Worm (Caenorhabditis elegans) whole organism, L4 larva: ENCODE results near the gene agt-1.

Source experiments
- F26F4.8 ChIP-seq: fragments of 200-800 bp; sonication (Bioruptor generic); conservative IDR thresholded peaks from 2 replicates; pipeline ENCODE4 v1.3.6; 2022; ENCODE audit warnings: missing genetic modification characterization, missing compliant biosample characterization
- F37D6.2 ChIP-seq: sonication (generic microtip); optimal IDR thresholded peaks from 2 replicates; lab custom pipeline; 2016; ENCODE audit warnings: mild to moderate bottlenecking, missing genetic modification characterization, missing compliant biosample characterization
- F44E2.7 ChIP-seq: fragments of 200-800 bp; sonication (Bioruptor generic); IDR thresholded peaks from 2 replicates; pipeline ENCODE4 v2.1.2; 2022; ENCODE audit warnings: missing genetic modification characterization, missing compliant biosample characterization
- F49E8.2 ChIP-seq: sonication (generic microtip); optimal IDR thresholded peaks from 2 replicates; lab custom pipeline; 2016; ENCODE audit warnings: missing compliant biosample characterization, mild to moderate bottlenecking, missing genetic modification characterization, borderline replicate concordance
- T20F7.1 ChIP-seq: fragments of 200-800 bp; sonication (Bioruptor generic); optimal IDR thresholded peaks from 2 replicates; lab custom pipeline; 2018; ENCODE audit warnings: mild to moderate bottlenecking, missing genetic modification characterization, missing compliant biosample characterization
- T26A8.4 ChIP-seq: fragments of 200-800 bp; sonication (Bioruptor generic); IDR thresholded peaks from 2 replicates; pipeline ENCODE4 v1.3.6; 2022; ENCODE audit warnings: missing genetic modification characterization, missing compliant biosample characterization
- Y48G9A.11 ChIP-seq: fragments of 200-800 bp; sonication (Bioruptor generic); IDR thresholded peaks from 2 replicates; pipeline ENCODE4 v1.3.6; 2022; ENCODE audit warnings: missing genetic modification reagents, missing genetic modification characterization, missing compliant biosample characterization
- Y75B8A.6 ChIP-seq: fragments of 200-800 bp; sonication (Bioruptor generic); IDR thresholded peaks from 2 replicates; pipeline ENCODE4 v1.3.6; 2022; ENCODE audit warnings: missing genetic modification reagents, missing genetic modification characterization, missing compliant biosample characterization
- aha-1 ChIP-seq: fragments of 150-350 bp; peaks from one replicate; lab custom pipeline; 2014; ENCODE audit warnings: missing biosample characterization, missing genetic modification characterization
- attf-4 ChIP-seq: sonication (generic microtip); optimal IDR thresholded peaks from 3 replicates; lab custom pipeline; 2017; ENCODE audit warnings: missing biosample characterization, missing genetic modification characterization
- ceh-28 ChIP-seq: fragments of 150-350 bp; optimal IDR thresholded peaks from 2 replicates; lab custom pipeline; 2014; ENCODE audit warnings: missing biosample characterization, missing genetic modification reagents, missing genetic modification characterization
- ceh-32 ChIP-seq: sonication (generic microtip); optimal IDR thresholded peaks from 2 replicates; lab custom pipeline; 2016; ENCODE audit warnings: mild to moderate bottlenecking, missing genetic modification characterization, missing compliant biosample characterization; ENCODE audit not compliant: poor library complexity
- ces-1 ChIP-seq: fragments of 150-350 bp; sonication (generic microtip); optimal IDR thresholded peaks from 4 replicates; lab custom pipeline; 2014; ENCODE audit warnings: missing biosample characterization, missing genetic modification reagents, missing genetic modification characterization
- ctbp-1 ChIP-seq: fragments of 200-800 bp; sonication (Bioruptor generic); IDR thresholded peaks from 2 replicates; pipeline ENCODE4 v1.3.6; 2022; ENCODE audit warnings: missing genetic modification reagents, missing genetic modification characterization, missing compliant biosample characterization
- daf-16 ChIP-seq, 3 experiments: sonication (generic microtip); optimal IDR thresholded peaks; 2 replicates each; lab custom pipeline; 2016 to 2017; ENCODE audit warnings: missing genetic modification characterization in 3 of 3, missing genetic modification reagents in 3 of 3, mild to moderate bottlenecking in 2 of 3, missing compliant biosample characterization in 2 of 3, missing biosample characterization in 1 of 3, moderate library complexity in 1 of 3
- dmd-8 ChIP-seq: fragments of 200-800 bp; sonication (Bioruptor generic); IDR thresholded peaks from 2 replicates; pipeline ENCODE4 v1.3.6; 2022; ENCODE audit warnings: missing genetic modification characterization, missing compliant biosample characterization
- dmd-9 ChIP-seq: fragments of 200-800 bp; sonication (Bioruptor generic); IDR thresholded peaks from 2 replicates; pipeline ENCODE4 v1.3.6; 2022; ENCODE audit warnings: missing genetic modification reagents, missing genetic modification characterization, missing compliant biosample characterization
- fkh-10 ChIP-seq: fragments of 150-350 bp; optimal IDR thresholded peaks from 2 replicates; lab custom pipeline; 2014; ENCODE audit warnings: missing biosample characterization, missing genetic modification reagents, missing genetic modification characterization
- fos-1 ChIP-seq: fragments of 150-350 bp; optimal IDR thresholded peaks from 2 replicates; lab custom pipeline; 2014; ENCODE audit warnings: missing biosample characterization, missing genetic modification characterization
- hif-1 ChIP-seq, 2 experiments: sonication (generic microtip); optimal IDR thresholded peaks; 2 replicates each; lab custom pipeline; 2016 to 2017; ENCODE audit warnings: missing compliant biosample characterization in 2 of 2, missing genetic modification characterization in 2 of 2, missing genetic modification reagents in 2 of 2, missing genotype in 2 of 2, mild to moderate bottlenecking in 1 of 2
- hlh-11 ChIP-seq: fragments of 200-800 bp; sonication (Bioruptor generic); optimal IDR thresholded peaks from 2 replicates; lab custom pipeline; 2018; ENCODE audit warnings: mild to moderate bottlenecking, missing genetic modification characterization, missing compliant biosample characterization
- hlh-30 ChIP-seq: sonication (generic microtip); optimal IDR thresholded peaks from 2 replicates; lab custom pipeline; 2017; ENCODE audit warnings: antibody characterized with exemption, mild to moderate bottlenecking, missing genetic modification characterization, missing compliant biosample characterization; ENCODE audit not compliant: insufficient read depth
- lin-1 ChIP-seq: fragments of 200-800 bp; sonication (Bioruptor generic); IDR thresholded peaks from 2 replicates; pipeline ENCODE4 v1.3.6; 2022; ENCODE audit warnings: missing genetic modification reagents, missing genetic modification characterization, missing compliant biosample characterization
- lin-38 ChIP-seq: fragments of 200-800 bp; sonication (Bioruptor generic); IDR thresholded peaks from 2 replicates; pipeline ENCODE4 v1.3.6; 2022; ENCODE audit warnings: missing genetic modification reagents, missing genetic modification characterization, missing compliant biosample characterization
- lir-3 ChIP-seq: sonication (generic microtip); optimal IDR thresholded peaks from 2 replicates; lab custom pipeline; 2016; ENCODE audit warnings: mild to moderate bottlenecking, missing genetic modification characterization, missing compliant biosample characterization
- lsy-2 ChIP-seq, 2 experiments: fragments of 150-350 bp in 1 of 2; sonication (generic microtip) in 1 of 2; optimal IDR thresholded peaks; 2 replicates each; lab custom pipeline; 2014 to 2017; ENCODE audit warnings: missing biosample characterization in 2 of 2, missing genetic modification characterization in 2 of 2
- madf-9 ChIP-seq: fragments of 200-800 bp; sonication (Bioruptor generic); conservative IDR thresholded peaks from 2 replicates; pipeline ENCODE4 v1.3.6; 2022; ENCODE audit warnings: missing genetic modification reagents, missing genetic modification characterization, missing compliant biosample characterization
- mdl-1 ChIP-seq, 2 experiments: fragments of 150-350 bp in 1 of 2; sonication (generic microtip) in 1 of 2; optimal IDR thresholded peaks; 2 replicates each; lab custom pipeline; 2014 to 2017; ENCODE audit warnings: missing biosample characterization in 2 of 2, missing genetic modification characterization in 2 of 2
- mxl-3 ChIP-seq: fragments of 200-800 bp; sonication (Bioruptor generic); optimal IDR thresholded peaks from 2 replicates; lab custom pipeline; 2018; ENCODE audit warnings: mild to moderate bottlenecking, missing genetic modification characterization, missing compliant biosample characterization
- nhr-102 ChIP-seq: sonication (generic microtip); optimal IDR thresholded peaks from 2 replicates; lab custom pipeline; 2016; ENCODE audit warnings: mild to moderate bottlenecking, missing genetic modification characterization, moderate library complexity, missing compliant biosample characterization
- nhr-11 ChIP-seq: fragments of 150-350 bp; optimal IDR thresholded peaks from 2 replicates; lab custom pipeline; 2014; ENCODE audit warnings: missing biosample characterization, missing genetic modification characterization
- nhr-25 ChIP-seq: sonication (generic microtip); optimal IDR thresholded peaks from 2 replicates; lab custom pipeline; 2017; ENCODE audit warnings: missing genetic modification characterization, mild to moderate bottlenecking, missing compliant biosample characterization, antibody characterized with exemption, moderate library complexity, borderline replicate concordance; ENCODE audit not compliant: insufficient read depth
- nhr-41 ChIP-seq: fragments of 200-800 bp; sonication (Bioruptor generic); IDR thresholded peaks from 2 replicates; pipeline ENCODE4 v1.3.6; 2022; ENCODE audit warnings: missing genetic modification reagents, missing genetic modification characterization, missing compliant biosample characterization
- nhr-42 ChIP-seq: fragments of 200-800 bp; sonication (Bioruptor generic); IDR thresholded peaks from 2 replicates; pipeline ENCODE4 v1.3.6; 2022; ENCODE audit warnings: missing genetic modification characterization, missing compliant biosample characterization
- nhr-6 ChIP-seq: fragments of 150-350 bp; optimal IDR thresholded peaks from 2 replicates; lab custom pipeline; 2014; ENCODE audit warnings: missing biosample characterization, missing genetic modification characterization
- nhr-76 ChIP-seq: fragments of 150-350 bp; optimal IDR thresholded peaks from 2 replicates; lab custom pipeline; 2014; ENCODE audit warnings: missing biosample characterization, missing genetic modification characterization
- nhr-77 ChIP-seq: fragments of 150-350 bp; optimal IDR thresholded peaks from 2 replicates; lab custom pipeline; 2014; ENCODE audit warnings: missing biosample characterization, missing genetic modification characterization
- php-3 ChIP-seq: fragments of 200-800 bp; sonication (Bioruptor generic); IDR thresholded peaks from 2 replicates; pipeline ENCODE4 v1.3.6; 2022; ENCODE audit warnings: missing genetic modification reagents, missing genetic modification characterization, missing compliant biosample characterization
- skn-1 ChIP-seq: fragments of 150-350 bp; optimal IDR thresholded peaks from 2 replicates; lab custom pipeline; 2014; ENCODE audit warnings: missing biosample characterization, missing genetic modification characterization
- snpc-1.2 ChIP-seq: fragments of 200-800 bp; sonication (Bioruptor generic); IDR thresholded peaks from 2 replicates; pipeline ENCODE4 v1.3.6; 2022; ENCODE audit warnings: missing genetic modification reagents, missing genetic modification characterization, missing compliant biosample characterization
- snpc-4 ChIP-seq: fragments of 150-350 bp; optimal IDR thresholded peaks from 2 replicates; lab custom pipeline; 2014; ENCODE audit warnings: missing biosample characterization, missing genetic modification characterization
- tag-97 ChIP-seq: fragments of 200-800 bp; sonication (Bioruptor generic); IDR thresholded peaks from 2 replicates; pipeline ENCODE4 v1.3.6; 2022; ENCODE audit warnings: missing genetic modification characterization, missing compliant biosample characterization
- unc-130 ChIP-seq: sonication (generic microtip); optimal IDR thresholded peaks from 2 replicates; lab custom pipeline; 2016; ENCODE audit warnings: missing genetic modification reagents, missing genetic modification characterization, missing compliant biosample characterization
- unc-39 ChIP-seq: sonication (generic microtip); optimal IDR thresholded peaks from 2 replicates; lab custom pipeline; 2017; ENCODE audit warnings: missing biosample characterization, missing genetic modification characterization
- vab-7 ChIP-seq: fragments of 200-800 bp; sonication (Bioruptor generic); IDR thresholded peaks from 2 replicates; pipeline ENCODE4 v1.3.6; 2022; ENCODE audit warnings: missing genetic modification reagents, missing genetic modification characterization, missing compliant biosample characterization
- zip-11 ChIP-seq: fragments of 200-800 bp; sonication (Bioruptor generic); IDR thresholded peaks from 2 replicates; pipeline ENCODE4 v1.3.6; 2022; ENCODE audit warnings: missing genetic modification characterization, missing compliant biosample characterization
- zip-2 ChIP-seq: fragments of 150-350 bp; optimal IDR thresholded peaks from 2 replicates; lab custom pipeline; 2014; ENCODE audit warnings: missing biosample characterization, missing genetic modification characterization
- ztf-11 ChIP-seq: fragments of 150-350 bp; optimal IDR thresholded peaks from 2 replicates; lab custom pipeline; 2014; ENCODE audit warnings: missing biosample characterization, missing genetic modification characterization
- ztf-7 ChIP-seq: fragments of 150-350 bp; optimal IDR thresholded peaks from 2 replicates; lab custom pipeline; 2014; ENCODE audit warnings: missing biosample characterization, missing genetic modification characterization

The agt-1 gene

DNA sequence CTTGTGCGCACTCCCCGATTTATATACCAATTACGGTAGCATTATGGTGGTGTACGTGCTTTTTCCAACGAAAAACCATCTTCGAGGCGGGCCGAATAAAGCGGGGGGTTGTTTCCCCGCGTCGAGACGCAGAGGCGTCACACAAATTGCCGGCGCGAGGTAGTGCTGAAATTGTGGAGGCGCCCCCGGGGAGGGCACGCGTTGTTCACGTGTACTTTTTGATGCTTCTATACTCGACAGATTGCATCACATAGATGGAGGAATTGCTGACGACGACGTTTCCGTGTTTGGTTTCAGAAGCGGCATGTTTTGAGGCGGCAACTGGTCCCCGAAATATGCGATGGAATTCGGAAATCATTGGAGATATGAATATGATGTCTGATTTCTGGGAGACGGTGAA, 26.0 kb upstream of the agt-1 start (continued):
- no peak for TF ChIP-seq F26F4.8 (GFP tag; lab: Robert Waterston, UW)
- TF ChIP-seq unc-130 (GFP tag; lab: Kevin White, UChicago): no peak
- TF ChIP-seq php-3 (GFP tag; lab: Robert Waterston, UW): peak; percentile 68
- TF ChIP-seq lir-3 (tag; lab: Kevin White, UChicago): no peak
- peak; percentile 82 for TF ChIP-seq nhr-6 (tag; lab: Kevin White, UChicago)
- TF ChIP-seq snpc-1.2: no peak
- peak; percentile 84 to 92 for TF ChIP-seq mdl-1 (tag; optimal IDR thresholded peaks at IDR 0.05; lab: Kevin White, UChicago)
- no peak for TF ChIP-seq tag-97 (GFP tag; lab: Robert Waterston, UW)
- no peak for TF ChIP-seq daf-16 (GFP tag; optimal IDR thresholded peaks at IDR 0.05; lab: Kevin White, UChicago)
- peak; percentile 73 for TF ChIP-seq daf-16 (tag; optimal IDR thresholded peaks at IDR 0.05; lab: Kevin White, UChicago)
- no peak for TF ChIP-seq F49E8.2 (tag; lab: Kevin White, UChicago)
- peak; percentile 95 for TF ChIP-seq hlh-30 (tag; lab: Kevin White, UChicago)
- no peak for TF ChIP-seq fos-1 (tag; lab: Kevin White, UChicago)
- TF ChIP-seq lin-38 (GFP tag; lab: Robert Waterston, UW): peak; percentile 75
- TF ChIP-seq T26A8.4 (GFP tag; lab: Robert Waterston, UW): peak; percentile 67
- peak; percentile 89 for TF ChIP-seq fkh-10 (GFP tag; lab: Kevin White, UChicago)
- TF ChIP-seq T20F7.1 (GFP tag; lab: Kevin White, UChicago): no peak
- no peak for TF ChIP-seq zip-2 (tag; lab: Kevin White, UChicago)
- peak; percentile 94 for TF ChIP-seq lin-1 (GFP tag; lab: Robert Waterston, UW)
- TF ChIP-seq nhr-77: peak; percentile 70
- no peak for TF ChIP-seq ces-1 (GFP tag; lab: Kevin White, UChicago)
- TF ChIP-seq aha-1 (tag; lab: Kevin White, UChicago): peak; percentile 100
- no peak for TF ChIP-seq F44E2.7 (GFP tag; lab: Robert Waterston, UW)
- TF ChIP-seq snpc-4: no peak
- no peak for TF ChIP-seq Y75B8A.6 (GFP tag; lab: Robert Waterston, UW)
- TF ChIP-seq attf-4 (tag; lab: Kevin White, UChicago): no peak
- TF ChIP-seq, all 104 proteins: peak for 54

ce11 chrIV:13394686-13395085, 25.5 kb upstream of the agt-1 start:
- TF ChIP-seq hif-1 (tag; optimal IDR thresholded peaks at IDR 0.05; lab: Kevin White, UChicago) (no peak), snpc-4 (no peak), F37D6.2 (tag; lab: Kevin White, UChicago) (no peak), daf-16 (GFP tag; optimal IDR thresholded peaks at IDR 0.05; lab: Kevin White, UChicago) (no peak), daf-16 (tag; optimal IDR thresholded peaks at IDR 0.05; lab: Kevin White, UChicago) (peak; percentile 30), dmd-9 (GFP tag; lab: Robert Waterston, UW) (0 out of 2 replicates have a peak, but pooled peaks have one; percentile 28), zip-11 (no peak), ztf-11 (tag; lab: Kevin White, UChicago) (no peak), ceh-32 (tag; lab: Kevin White, UChicago) (no peak), nhr-42 (GFP tag; lab: Robert Waterston, UW) (no peak), nhr-11 (no peak), ctbp-1 (no peak), mxl-3 (GFP tag; lab: Kevin White, UChicago) (peak; percentile 67), nhr-102 (no peak), hlh-11 (no peak), Y48G9A.11 (GFP tag; lab: Robert Waterston, UW) (no peak)

- TF ChIP-seq vab-7 (no peak), madf-9 (GFP tag; lab: Robert Waterston, UW) (no peak), unc-39 (no peak), nhr-76 (tag; lab: Kevin White, UChicago) (no peak), lin-38 (GFP tag; lab: Robert Waterston, UW) (no peak), attf-4 (tag; lab: Kevin White, UChicago) (no peak), nhr-25 (tag; lab: Kevin White, UChicago) (no peak), lsy-2 (tag; optimal IDR thresholded peaks at IDR 0.05; lab: Kevin White, UChicago) (no peak), nhr-41 (GFP tag; lab: Robert Waterston, UW) (no peak), nhr-11 (no peak), ztf-7 (tag; lab: Kevin White, UChicago) (peak; percentile 22), ceh-28 (tag; lab: Kevin White, UChicago) (no peak), hif-1 (tag; optimal IDR thresholded peaks at IDR 0.05; lab: Kevin White, UChicago) (peak in 1 of 2 experiments; percentile 62), Y75B8A.6 (GFP tag; lab: Robert Waterston, UW) (0 out of 2 replicates have a peak, but pooled peaks have one; percentile 57), skn-1 (tag; lab: Kevin White, UChicago) (no peak), dmd-8 (GFP tag; lab: Robert Waterston, UW) (no peak)
Observed at ce11 chrIV:13393246-13393716, 24.1 kb upstream of the agt-1 start.
